Fruit fly (Drosophila melanogaster): Measurements from ENCODE around the gene Osi23.

Osi23 gene

dm6 chr3R:30450224-30450623, 5.4 kb upstream of the Osi23 start (continued):
- TF ChIP-seq CG1602 (GFP tag; optimal IDR thresholded peaks at IDR 0.05) (peak; percentile 69), Mad (GFP tag; optimal IDR thresholded peaks at IDR 0.05) (peak; percentile 70), crol (GFP tag; IDR thresholded peaks at IDR 0.05) (0 out of 2 replicates have a peak, but pooled peaks have one; percentile 13), ap (GFP tag; IDR thresholded peaks at IDR 0.05) (no peak), maf-S (GFP tag; optimal IDR thresholded peaks at IDR 0.05) (peak; percentile 82), CG8765 (GFP tag; IDR thresholded peaks at IDR 0.05) (no peak), sens-2 (GFP tag; IDR thresholded peaks at IDR 0.05) (no peak), CG15269 (tag; optimal IDR thresholded peaks at IDR 0.05) (peak; percentile 14), zen2 (GFP tag; IDR thresholded peaks at IDR 0.05; ENCODE audit: partially characterized antibody) (no peak), CG17328 (GFP tag; IDR thresholded peaks at IDR 0.05) (peak; percentile 70), CG9437 (GFP tag; optimal IDR thresholded peaks at IDR 0.05) (peak; percentile 12), lilli (GFP tag; optimal IDR thresholded peaks at IDR 0.05) (peak; percentile 49), Dp (GFP tag; optimal IDR thresholded peaks at IDR 0.05) (no peak), al (GFP tag; IDR thresholded peaks at IDR 0.05) (no peak; the same call in 1 of the 2 replicates), CG8281 (tag; optimal IDR thresholded peaks at IDR 0.05) (peak; percentile 22), CG13424 (tag; optimal IDR thresholded peaks at IDR 0.05) (no peak), H2.0 (GFP tag; IDR thresholded peaks at IDR 0.05) (peak; percentile 39; the same call in 1 of the 2 replicates), CG18476 (GFP tag; optimal IDR thresholded peaks at IDR 0.05) (peak; percentile 88), CG12155 (GFP tag; optimal IDR thresholded peaks at IDR 0.05) (peak; percentile 41), toy (GFP tag; IDR thresholded peaks at IDR 0.05) (peak; percentile 70; the same call in 1 of the 2 replicates), lab (GFP tag; optimal IDR thresholded peaks at IDR 0.05) (peak; percentile 93), CG13894 (tag; optimal IDR thresholded peaks at IDR 0.05) (peak; percentile 38), CG31441 (GFP tag; IDR thresholded peaks at IDR 0.05) (no peak; the same call in none of the 2 replicates), dmrt99B (tag; optimal IDR thresholded peaks at IDR 0.05) (peak; percentile 51), Dref (GFP tag; IDR thresholded peaks at IDR 0.05) (peak; percentile 27; the same call in 1 of the 2 replicates), chm (GFP tag; IDR thresholded peaks at IDR 0.05) (no peak; the same call in 1 of the 2 replicates), ftz-f1 (GFP tag; optimal IDR thresholded peaks at IDR 0.05) (peak; percentile 64), kah (GFP tag; optimal IDR thresholded peaks at IDR 0.05) (peak; percentile 64), sna (GFP tag; IDR thresholded peaks at IDR 0.05; ENCODE audit: partially characterized antibody) (no peak), Hr39 (optimal IDR thresholded peaks at IDR 0.05) (no peak), CG7271 (tag; optimal IDR thresholded peaks at IDR 0.05) (no peak), dm (GFP tag; optimal IDR thresholded peaks at IDR 0.05) (peak; percentile 56), CG3281 (GFP tag; optimal IDR thresholded peaks at IDR 0.05) (peak; percentile 80), vvl (GFP tag; IDR thresholded peaks at IDR 0.05) (peak; percentile 86), CG17802 (tag; optimal IDR thresholded peaks at IDR 0.05) (no peak), danr (GFP tag; IDR thresholded peaks at IDR 0.05) (0 out of 2 replicates have a peak, but pooled peaks have one; percentile 22), CG1233 (GFP tag; optimal IDR thresholded peaks at IDR 0.05) (peak; percentile 85), ara (GFP tag; IDR thresholded peaks at IDR 0.05) (peak; percentile 74), dpn (GFP tag; optimal IDR thresholded peaks at IDR 0.05) (peak; percentile 6 to 84), CG10274 (GFP tag; optimal IDR thresholded peaks at IDR 0.05) (peak; percentile 12), CG5245 (GFP tag; optimal IDR thresholded peaks at IDR 0.05) (peak; percentile 70), CG4282 (GFP tag; optimal IDR thresholded peaks at IDR 0.05) (peak; percentile 5), B-H2 (GFP tag; optimal IDR thresholded peaks at IDR 0.05) (peak; percentile 16), CG14965 (GFP tag; optimal IDR thresholded peaks at IDR 0.05; ENCODE audit: borderline replicate concordance) (peak; percentile 72), nerfin-1 (tag; optimal IDR thresholded peaks at IDR 0.05) (peak; percentile 47), CG10321 (GFP tag; IDR thresholded peaks at IDR 0.05) (peak; percentile 72), Kr (GFP tag; optimal IDR thresholded peaks at IDR 0.05) (no peak), CG9932 (GFP tag; IDR thresholded peaks at IDR 0.05) (0 out of 2 replicates have a peak, but pooled peaks have one; percentile 4), CHES-1-like (GFP tag; optimal IDR thresholded peaks at IDR 0.05) (peak; percentile 80), CG7745 (tag; optimal IDR thresholded peaks at IDR 0.05) (no peak), Dll (GFP tag; IDR thresholded peaks at IDR 0.05; ENCODE audit: partially characterized antibody) (0 out of 4 replicates have a peak, but pooled peaks have one; percentile 31)

Measured in whole organism, embryonic.